Worm (Caenorhabditis elegans): ENCODE results near the gene scc-3.

Gene scc-3

ce11 chrV:12733465-12734248 is 30.1 kb upstream of the scc-3 start, which contains the start of the genes dhs-21 and xbx-9:
Gene dhs-21 (minus strand): TSS chrV:12733645.
Gene xbx-9 (plus strand): TSS chrV:12734198.
- TF ChIP-seq nhr-11 (tag; optimal IDR thresholded peaks at IDR 0.05) (no peak), tbx-2 (tag; optimal IDR thresholded peaks at IDR 0.05) (no peak), pha-4 (tag; optimal IDR thresholded peaks at IDR 0.05) (peak; percentile 12), nhr-25 (tag; optimal IDR thresholded peaks at IDR 0.05) (no peak), egl-27 (tag; optimal IDR thresholded peaks at IDR 0.05) (no peak), pqm-1 (tag; optimal IDR thresholded peaks at IDR 0.05) (peak; percentile 86), unc-39 (tag; optimal IDR thresholded peaks at IDR 0.05) (no peak), ceh-28 (tag; optimal IDR thresholded peaks at IDR 0.05) (no peak), nhr-23 (tag; optimal IDR thresholded peaks at IDR 0.05) (no peak), ceh-9 (tag; optimal IDR thresholded peaks at IDR 0.05) (no peak), nhr-77 (tag; optimal IDR thresholded peaks at IDR 0.05) (no peak), mdl-1 (tag; optimal IDR thresholded peaks at IDR 0.05) (no peak), ceh-82 (tag; optimal IDR thresholded peaks at IDR 0.05) (no peak), lin-15B (tag; optimal IDR thresholded peaks at IDR 0.05) (no peak), zag-1 (tag; optimal IDR thresholded peaks at IDR 0.05) (no peak), elt-2 (tag; optimal IDR thresholded peaks at IDR 0.05) (peak; percentile 79), jun-1 (tag; optimal IDR thresholded peaks at IDR 0.05) (peak; percentile 54), fkh-2 (tag; optimal IDR thresholded peaks at IDR 0.05) (no peak), hmg-11 (tag; optimal IDR thresholded peaks at IDR 0.05) (no peak), elt-1 (tag; optimal IDR thresholded peaks at IDR 0.05) (no peak), daf-12 (tag; optimal IDR thresholded peaks at IDR 0.05) (no peak), elt-3 (tag; optimal IDR thresholded peaks at IDR 0.05) (peak in 1 of 3 experiments; percentile 26)

ce11 chrV:12736166-12736753 is 27.5 kb upstream of the scc-3 start, which contains the start of gene cky-1:
Gene cky-1 (plus strand): TSS chrV:12736703.
- TF ChIP-seq pha-4 (tag; optimal IDR thresholded peaks at IDR 0.05) (peak; percentile 19), elt-3 (tag; optimal IDR thresholded peaks at IDR 0.05) (no peak), skn-1 (tag; optimal IDR thresholded peaks at IDR 0.05) (no peak)

- TF ChIP-seq unc-62 (GFP tag; optimal IDR thresholded peaks at IDR 0.05) = no peak
- TF ChIP-seq lin-15B (tag; optimal IDR thresholded peaks at IDR 0.05) = no peak
- TF ChIP-seq elt-2 (tag; optimal IDR thresholded peaks at IDR 0.05) = peak; percentile 95
- peak; percentile 62 for TF ChIP-seq skn-1 (tag; optimal IDR thresholded peaks at IDR 0.05)
These were observed 22.1 kb upstream of the scc-3 start, which contains the start of gene hrg-7 for ce11 chrV:12741684-12742083. Gene hrg-7 (plus strand): TSS chrV:12742041.

ce11 chrV:12743778-12744502 is 19.8 kb upstream of the scc-3 start:
- TF ChIP-seq elt-3 (tag; optimal IDR thresholded peaks at IDR 0.05) = no peak
- peak; percentile 28 for TF ChIP-seq elt-2 (tag; optimal IDR thresholded peaks at IDR 0.05)

DNA sequence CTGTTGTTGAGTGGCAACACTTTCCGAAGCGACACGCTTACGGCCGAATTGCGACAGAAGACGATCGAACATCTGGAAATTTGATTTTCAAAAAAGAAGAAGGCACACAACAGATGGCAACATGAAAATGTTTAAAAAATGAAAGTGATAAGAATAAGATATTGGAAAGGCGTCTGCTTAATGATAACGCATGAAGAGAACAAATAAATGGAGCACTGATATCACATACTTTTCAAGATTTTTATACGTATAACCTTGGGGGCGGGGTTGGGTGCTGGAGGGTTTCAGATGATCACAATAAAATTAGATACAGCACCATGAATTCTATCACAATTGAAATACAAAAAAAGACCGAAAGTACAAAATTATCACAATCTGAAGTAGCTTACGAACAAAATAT is 18.8 kb upstream of the scc-3 start, which contains the start of gene C15C8.7:
Gene C15C8.7, minus strand, starts transcription at position 72 of the 400 bp plus-strand sequence.
- TF ChIP-seq elt-2 (tag; optimal IDR thresholded peaks at IDR 0.05) = peak; percentile 92
- TF ChIP-seq nhr-43 (tag; optimal IDR thresholded peaks at IDR 0.05; ENCODE audit: poor library complexity, severe bottlenecking) = no peak
- peak; percentile 42 for TF ChIP-seq pqm-1 (tag; optimal IDR thresholded peaks at IDR 0.05)

- TF ChIP-seq ceh-28 (tag; optimal IDR thresholded peaks at IDR 0.05) (peak; percentile 18), elt-2 (tag; optimal IDR thresholded peaks at IDR 0.05) (no peak), ama-1 (optimal IDR thresholded peaks at IDR 0.05) (no peak), lin-15B (tag; optimal IDR thresholded peaks at IDR 0.05) (peak; percentile 45), elt-1 (tag; optimal IDR thresholded peaks at IDR 0.05) (peak; percentile 54), nfya-1 (tag; optimal IDR thresholded peaks at IDR 0.05; ENCODE audit: insufficient read depth) (peak; percentile 6), skn-1 (tag; optimal IDR thresholded peaks at IDR 0.05) (no peak), fkh-10 (GFP tag; optimal IDR thresholded peaks at IDR 0.05) (no peak)
These were observed 16.3 kb upstream of the scc-3 start, which contains the start of gene C15C8.4 for ce11 chrV:12747431-12747830. Gene C15C8.4 (minus strand): TSS chrV:12747463.
